Fruit fly (Drosophila melanogaster) whole organism, embryonic: ENCODE data around the gene ich.
A peak's percentile ranks its signal among the peaks of the same experiment; 100 is the strongest.

ENCODE experiments used
- CG14965 ChIP-seq: fragments of 200-800 bp; sonication (Bioruptor generic); optimal IDR thresholded peaks from 2 replicates; lab custom pipeline; 2016; ENCODE audit warnings: missing biosample characterization, missing genetic modification characterization, borderline replicate concordance
- CG17361 ChIP-seq: fragments of 200-800 bp; sonication (Bioruptor generic); IDR thresholded peaks from 3 replicates; pipeline ENCODE4 v1.3.6; 2022; ENCODE audit warnings: missing biosample characterization, missing genetic modification characterization
- CG18599 ChIP-seq: fragments of 200-800 bp; sonication (Bioruptor generic); optimal IDR thresholded peaks from 3 replicates; lab custom pipeline; 2017; ENCODE audit warnings: missing biosample characterization, missing genetic modification characterization, mild to moderate bottlenecking, moderate library complexity, missing genetic modification reagents
- CG2875 ChIP-seq: fragments of 200-800 bp; sonication (Bioruptor generic); optimal IDR thresholded peaks from 2 replicates; lab custom pipeline; 2017; ENCODE audit warnings: missing biosample characterization, mild to moderate bottlenecking, missing genetic modification characterization, missing genetic modification reagents
- CG4617 ChIP-seq: fragments of 200-800 bp; sonication (Bioruptor generic); optimal IDR thresholded peaks from 3 replicates; lab custom pipeline; 2016; ENCODE audit warnings: missing biosample characterization, missing genetic modification characterization, borderline replicate concordance
- CG7928 ChIP-seq: fragments of 200-800 bp; sonication (Bioruptor generic); optimal IDR thresholded peaks from 2 replicates; lab custom pipeline; 2017; ENCODE audit warnings: missing biosample characterization, mild to moderate bottlenecking, missing genetic modification characterization
- CG8281 ChIP-seq: fragments of 200-800 bp; sonication (Bioruptor generic); optimal IDR thresholded peaks from 2 replicates; lab custom pipeline; 2018; ENCODE audit warnings: missing biosample characterization, mild to moderate bottlenecking, missing genetic modification characterization, moderate library complexity
- HLH4C ChIP-seq: fragments of 200-800 bp; sonication (Bioruptor generic); IDR thresholded peaks from 3 replicates; pipeline ENCODE4 v1.3.6; 2022; ENCODE audit warnings: missing biosample characterization, missing genetic modification characterization; ENCODE audit not compliant: partially characterized antibody
- Mad ChIP-seq: fragments of 200-800 bp; sonication (Bioruptor generic); optimal IDR thresholded peaks from 2 replicates; lab custom pipeline; 2016; ENCODE audit warnings: missing biosample characterization, missing genetic modification characterization
- Oli ChIP-seq: fragments of 200-800 bp; sonication (Bioruptor generic); optimal IDR thresholded peaks from 2 replicates; lab custom pipeline; 2018; ENCODE audit warnings: missing biosample characterization, mild to moderate bottlenecking, missing genetic modification characterization, moderate library complexity
- Stat92E ChIP-seq, 3 experiments: fragments of >200 bp in 2 of 3; fragments of 200-800 bp in 1 of 3; sonication (Bioruptor generic) in 1 of 3; optimal IDR thresholded peaks; 2 replicates each; lab custom pipeline; 2017 to 2019; ENCODE audit warnings: missing biosample characterization in 3 of 3, missing genetic modification characterization in 3 of 3, mild to moderate bottlenecking in 1 of 3, moderate library complexity in 1 of 3
- Vsx1 ChIP-seq: fragments of 200-800 bp; sonication (Bioruptor generic); optimal IDR thresholded peaks from 2 replicates; lab custom pipeline; 2017; ENCODE audit warnings: missing biosample characterization, mild to moderate bottlenecking, missing genetic modification characterization, missing genetic modification reagents
- bowl ChIP-seq: fragments of 200-800 bp; sonication (Bioruptor generic); IDR thresholded peaks from 2 replicates; pipeline ENCODE4 v1.3.6; 2022; ENCODE audit warnings: missing biosample characterization, missing genetic modification characterization
- br ChIP-seq: fragments of >200 bp; optimal IDR thresholded peaks from 2 replicates; lab custom pipeline; 2017
- fu2 ChIP-seq: fragments of 200-800 bp; sonication (Bioruptor generic); optimal IDR thresholded peaks from 2 replicates; lab custom pipeline; 2016; ENCODE audit warnings: missing biosample characterization, missing genetic modification characterization
- gcm ChIP-seq: fragments of 200-800 bp; sonication (Bioruptor generic); optimal IDR thresholded peaks from 2 replicates; lab custom pipeline; 2019; ENCODE audit warnings: missing biosample characterization, mild to moderate bottlenecking, missing genetic modification characterization, moderate library complexity
- jumu ChIP-seq: fragments of 200-800 bp; sonication (Bioruptor generic); optimal IDR thresholded peaks from 3 replicates; lab custom pipeline; 2016; ENCODE audit warnings: missing biosample characterization, missing genetic modification characterization
- ken ChIP-seq: fragments of 200-800 bp; sonication (Bioruptor generic); IDR thresholded peaks from 3 replicates; pipeline ENCODE4 v1.3.6; 2022; ENCODE audit warnings: missing biosample characterization, missing genetic modification characterization
- nom ChIP-seq: fragments of 200-800 bp; sonication (Bioruptor generic); optimal IDR thresholded peaks from 2 replicates; lab custom pipeline; 2017; ENCODE audit warnings: missing biosample characterization, missing genetic modification characterization, mild to moderate bottlenecking, moderate library complexity, missing genetic modification reagents
- p53 ChIP-seq: fragments of 200-800 bp; sonication (Bioruptor generic); optimal IDR thresholded peaks from 2 replicates; lab custom pipeline; 2016; ENCODE audit warnings: missing biosample characterization, missing genetic modification characterization
- ro ChIP-seq: fragments of 200-800 bp; sonication (Bioruptor generic); IDR thresholded peaks from 2 replicates; pipeline ENCODE4 v1.3.6; 2022; ENCODE audit warnings: missing biosample characterization, missing genetic modification characterization
- stc ChIP-seq: fragments of 200-800 bp; sonication (Bioruptor generic); IDR thresholded peaks from 2 replicates; pipeline ENCODE4 v1.3.6; 2022; ENCODE audit warnings: missing biosample characterization, missing genetic modification characterization
- zen2 ChIP-seq: fragments of 200-800 bp; sonication (Bioruptor generic); IDR thresholded peaks from 3 replicates; pipeline ENCODE4 v1.3.6; 2022; ENCODE audit warnings: missing biosample characterization, missing genetic modification characterization; ENCODE audit not compliant: partially characterized antibody

ich gene

dm6 chr3R:8915537-8916332, 47.1 kb downstream of the ich start (continued):
- TF ChIP-seq jumu (GFP tag; lab: Kevin White, UChicago) (no peak), gcm (GFP tag; lab: Kevin White, UChicago) (peak; percentile 80), nom (GFP tag; lab: Kevin White, UChicago) (no peak), Stat92E (GFP tag; optimal IDR thresholded peaks at IDR 0.05; lab: Kevin White, UChicago) (peak in 1 of 3 experiments; percentile 7), Oli (no peak), br (lab: Kevin White, UChicago) (no peak), CG14965 (no peak), stc (GFP tag; lab: Robert Waterston, UW) (no peak), HLH4C (no peak)

DNA sequence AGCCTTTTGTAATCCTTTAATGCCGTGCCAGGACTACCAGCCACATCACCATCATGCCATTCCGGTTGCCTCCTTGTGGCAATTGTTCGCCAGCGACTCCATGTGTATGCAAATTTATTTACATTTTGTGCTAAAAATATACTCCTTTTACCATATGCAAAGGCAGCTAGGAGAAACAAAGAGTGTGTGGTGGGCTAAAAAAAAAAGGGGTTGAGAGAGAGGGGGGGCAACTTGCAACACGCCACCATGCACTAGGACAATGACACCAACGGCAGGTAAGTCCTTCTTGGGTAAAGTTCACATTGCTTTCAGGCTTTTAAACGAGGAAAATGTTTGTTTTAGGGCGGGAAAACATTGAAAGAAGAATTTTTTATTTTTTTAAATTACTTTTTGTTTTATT, 47.9 kb downstream of the ich start:
- TF ChIP-seq p53 (GFP tag; lab: Kevin White, UChicago) (no peak), CG2875 (GFP tag; lab: Kevin White, UChicago) (no peak), CG17361 (GFP tag; lab: Robert Waterston, UW) (no peak), fu2 (GFP tag; lab: Kevin White, UChicago) (no peak), ken (GFP tag; lab: Robert Waterston, UW) (no peak), zen2 (no peak), CG8281 (tag; lab: Kevin White, UChicago) (no peak), CG18599 (GFP tag; lab: Kevin White, UChicago) (no peak), bowl (GFP tag; lab: Robert Waterston, UW) (no peak), Vsx1 (GFP tag; lab: Kevin White, UChicago) (no peak), Mad (GFP tag; lab: Kevin White, UChicago) (no peak), ro (no peak), CG7928 (GFP tag; lab: Kevin White, UChicago) (no peak), CG4617 (GFP tag; lab: Kevin White, UChicago) (no peak)
